Worm (Caenorhabditis elegans) whole organism, young adult: Measurements from ENCODE around the gene puf-5.

Experiments used
- F55B11.4 ChIP-seq: sonication (generic microtip); optimal IDR thresholded peaks from 2 replicates; lab custom pipeline; 2016; ENCODE audit warnings: missing compliant biosample characterization, missing genetic modification characterization, borderline replicate concordance; ENCODE audit not compliant: insufficient read depth
- akir-1 ChIP-seq: fragments of 200-800 bp; sonication (Bioruptor generic); optimal IDR thresholded peaks from 2 replicates; lab custom pipeline; 2018; ENCODE audit warnings: mild to moderate bottlenecking, missing genetic modification characterization, moderate library complexity, missing compliant biosample characterization
- cebp-1 ChIP-seq, 2 experiments: fragments of 200-800 bp in 1 of 2; sonication (Bioruptor generic) in 1 of 2; sonication (generic microtip) in 1 of 2; IDR thresholded peaks in 1 of 2; optimal IDR thresholded peaks in 1 of 2; 2 replicates each; pipeline versions ENCODE4 v1.3.6 to Lab custom; 2017 to 2022; ENCODE audit warnings: missing compliant biosample characterization in 2 of 2, missing genetic modification characterization in 2 of 2, mild to moderate bottlenecking in 1 of 2, missing genetic modification reagents in 1 of 2, moderate library complexity in 1 of 2
- egrh-3 ChIP-seq: fragments of 200-800 bp; sonication (Bioruptor generic); IDR thresholded peaks from 2 replicates; pipeline ENCODE4 v1.3.6; 2022; ENCODE audit warnings: missing genetic modification reagents, missing genetic modification characterization, missing compliant biosample characterization
- ets-4 ChIP-seq: fragments of 200-800 bp; sonication (Bioruptor generic); optimal IDR thresholded peaks from 2 replicates; lab custom pipeline; 2018; ENCODE audit warnings: mild to moderate bottlenecking, missing genetic modification characterization, missing compliant biosample characterization
- lin-35 ChIP-seq, 3 experiments: fragments of 150-350 bp in 2 of 3; sonication (generic microtip) in 1 of 3; optimal IDR thresholded peaks; 2 replicates each; lab custom pipeline; 2014 to 2018; ENCODE audit warnings: missing biosample characterization in 3 of 3, missing genetic modification characterization in 3 of 3, missing genetic modification reagents in 3 of 3
- lir-1 ChIP-seq: fragments of 200-800 bp; sonication (Bioruptor generic); conservative IDR thresholded peaks from 2 replicates; pipeline ENCODE4 v1.3.6; 2022; ENCODE audit warnings: missing genetic modification reagents, missing genetic modification characterization, missing compliant biosample characterization
- nhr-80 ChIP-seq: sonication (generic microtip); optimal IDR thresholded peaks from 2 replicates; lab custom pipeline; 2016; ENCODE audit warnings: missing genetic modification characterization, missing compliant biosample characterization
- pha-4 ChIP-seq: fragments of 150-350 bp; sonication (generic microtip); optimal IDR thresholded peaks from 2 replicates; lab custom pipeline; 2014; ENCODE audit warnings: missing biosample characterization, missing genetic modification reagents, missing genetic modification characterization
- tbp1 ChIP-seq: fragments of 200-800 bp; sonication (Bioruptor generic); optimal IDR thresholded peaks from 2 replicates; lab custom pipeline; 2018; ENCODE audit warnings: mild to moderate bottlenecking, missing genetic modification characterization, missing compliant biosample characterization
- unc-62 ChIP-seq: fragments of 150-350 bp; optimal IDR thresholded peaks from 2 replicates; lab custom pipeline; 2014; ENCODE audit warnings: missing biosample characterization, missing genetic modification reagents, missing genetic modification characterization
- ztf-26 ChIP-seq: sonication (generic microtip); optimal IDR thresholded peaks from 2 replicates; lab custom pipeline; 2017; ENCODE audit warnings: missing genetic modification characterization, missing compliant biosample characterization

ce11 chrII:8606549-8606948 is 31.2 kb downstream of the puf-5 start, which contains the start of gene F28C6.8:
- TF ChIP-seq unc-62 (GFP tag; lab: Kevin White, UChicago) (no peak), akir-1 (GFP tag; lab: Kevin White, UChicago) (no peak), pha-4 (tag; lab: Kevin White, UChicago) (no peak), cebp-1 (GFP tag; IDR thresholded peaks at IDR 0.05; lab: Robert Waterston, UW) (no peak), cebp-1 (tag; optimal IDR thresholded peaks at IDR 0.05; lab: Kevin White, UChicago) (no peak), ets-4 (no peak), F55B11.4 (tag; lab: Kevin White, UChicago) (no peak), egrh-3 (GFP tag; lab: Robert Waterston, UW) (no peak), lir-1 (GFP tag; lab: Robert Waterston, UW) (no peak), nhr-80 (tag; lab: Kevin White, UChicago) (no peak), lin-35 (GFP tag; optimal IDR thresholded peaks at IDR 0.05; lab: Kevin White, UChicago) (no peak), tbp1 (no peak), ztf-26 (tag; lab: Kevin White, UChicago) (no peak)
